Fruit fly (Drosophila melanogaster) whole organism, embryonic: Measurements from ENCODE around the gene CG42271.

Source experiments
- B-H1 ChIP-seq: fragments of 200-800 bp; sonication (Bioruptor generic); IDR thresholded peaks from 3 replicates; pipeline ENCODE4 v1.3.6; 2022; ENCODE audit warnings: missing biosample characterization, missing genetic modification characterization
- CG10431 ChIP-seq: fragments of 200-800 bp; sonication (Bioruptor generic); optimal IDR thresholded peaks from 3 replicates; lab custom pipeline; 2018; ENCODE audit warnings: missing biosample characterization, mild to moderate bottlenecking, missing genetic modification characterization
- CG10565 ChIP-seq: fragments of 200-800 bp; sonication (Bioruptor generic); optimal IDR thresholded peaks from 3 replicates; lab custom pipeline; 2016; ENCODE audit warnings: missing biosample characterization, mild to moderate bottlenecking, missing genetic modification characterization
- CG11247 ChIP-seq: fragments of 200-800 bp; sonication (Bioruptor generic); IDR thresholded peaks from 2 replicates; pipeline ENCODE4 v1.3.6; 2022; ENCODE audit warnings: missing biosample characterization, missing genetic modification characterization
- CG12659 ChIP-seq: fragments of 200-800 bp; sonication (Bioruptor generic); optimal IDR thresholded peaks from 3 replicates; lab custom pipeline; 2017; ENCODE audit warnings: mild to moderate bottlenecking, missing biosample characterization, missing genetic modification reagents, missing genetic modification characterization
- CG14965 ChIP-seq: fragments of 200-800 bp; sonication (Bioruptor generic); optimal IDR thresholded peaks from 2 replicates; lab custom pipeline; 2016; ENCODE audit warnings: missing biosample characterization, missing genetic modification characterization, borderline replicate concordance
- CG1832 ChIP-seq: fragments of 200-800 bp; sonication (Bioruptor generic); optimal IDR thresholded peaks from 2 replicates; lab custom pipeline; 2017; ENCODE audit warnings: missing biosample characterization, mild to moderate bottlenecking, missing genetic modification characterization, inconsistent platforms
- CG31388 ChIP-seq: fragments of 200-800 bp; sonication (Bioruptor generic); optimal IDR thresholded peaks from 2 replicates; lab custom pipeline; 2016; ENCODE audit warnings: missing biosample characterization, missing genetic modification characterization
- CG34376 ChIP-seq: fragments of 200-800 bp; sonication (Bioruptor generic); optimal IDR thresholded peaks from 2 replicates; lab custom pipeline; 2018; ENCODE audit warnings: missing biosample characterization, mild to moderate bottlenecking, missing genetic modification characterization
- CG43689 ChIP-seq: fragments of 200-800 bp; sonication (Bioruptor generic); IDR thresholded peaks from 2 replicates; pipeline ENCODE4 v1.3.6; 2022; ENCODE audit warnings: missing biosample characterization, missing genetic modification characterization
- CG4617 ChIP-seq: fragments of 200-800 bp; sonication (Bioruptor generic); optimal IDR thresholded peaks from 3 replicates; lab custom pipeline; 2016; ENCODE audit warnings: missing biosample characterization, missing genetic modification characterization, borderline replicate concordance
- CG6175 ChIP-seq: fragments of 200-800 bp; sonication (Bioruptor generic); IDR thresholded peaks from 3 replicates; pipeline ENCODE4 v1.3.6; 2022; ENCODE audit warnings: missing biosample characterization, missing genetic modification characterization
- CG6765 ChIP-seq: fragments of 200-800 bp; sonication (Bioruptor generic); optimal IDR thresholded peaks from 3 replicates; lab custom pipeline; 2017; ENCODE audit warnings: missing biosample characterization, mild to moderate bottlenecking, missing genetic modification characterization
- CG7271 ChIP-seq: fragments of 200-800 bp; sonication (Bioruptor generic); optimal IDR thresholded peaks from 2 replicates; lab custom pipeline; 2018; ENCODE audit warnings: missing biosample characterization, mild to moderate bottlenecking, missing genetic modification characterization, moderate library complexity
- CG7357 ChIP-seq: fragments of 200-800 bp; sonication (Bioruptor generic); IDR thresholded peaks from 3 replicates; pipeline ENCODE4 v1.3.6; 2022; ENCODE audit warnings: missing biosample characterization, missing genetic modification characterization
- CG9215 ChIP-seq: fragments of 200-800 bp; sonication (Bioruptor generic); IDR thresholded peaks from 2 replicates; pipeline ENCODE4 v1.3.6; 2022; ENCODE audit warnings: missing biosample characterization, missing genetic modification characterization
- CkIIα-i1 ChIP-seq: fragments of 200-800 bp; sonication (Bioruptor generic); IDR thresholded peaks from 2 replicates; pipeline ENCODE4 v1.3.6; 2022; ENCODE audit warnings: missing biosample characterization, missing genetic modification characterization
- D19A ChIP-seq: fragments of 200-800 bp; optimal IDR thresholded peaks from 3 replicates; lab custom pipeline; 2019; ENCODE audit warnings: missing biosample characterization, mild to moderate bottlenecking, missing genetic modification characterization, moderate library complexity
- Dll ChIP-seq: fragments of 200-800 bp; sonication (Bioruptor generic); IDR thresholded peaks from 4 replicates; pipeline ENCODE4 v1.3.6; 2022; ENCODE audit warnings: missing biosample characterization, missing genetic modification characterization; ENCODE audit not compliant: partially characterized antibody
- Doc3 ChIP-seq: fragments of 200-800 bp; sonication (Bioruptor generic); IDR thresholded peaks from 3 replicates; pipeline ENCODE4 v1.3.6; 2022; ENCODE audit warnings: missing biosample characterization, missing genetic modification characterization; ENCODE audit not compliant: partially characterized antibody
- Drgx ChIP-seq: fragments of 200-800 bp; sonication (Bioruptor generic); IDR thresholded peaks from 2 replicates; pipeline ENCODE4 v1.3.6; 2022; ENCODE audit warnings: missing biosample characterization, missing genetic modification characterization
- Ets97D ChIP-seq: fragments of 200-800 bp; sonication (Bioruptor generic); optimal IDR thresholded peaks from 3 replicates; lab custom pipeline; 2016; ENCODE audit warnings: missing biosample characterization, missing genetic modification characterization
- Hr51 ChIP-seq, 2 experiments: fragments of 200-800 bp; sonication (Bioruptor generic); optimal IDR thresholded peaks; 2 replicates in 1 of 2; 3 replicates in 1 of 2; lab custom pipeline; 2016 to 2018; ENCODE audit warnings: missing biosample characterization in 2 of 2, missing genetic modification characterization in 2 of 2, mild to moderate bottlenecking in 1 of 2, moderate library complexity in 1 of 2
- Hsf ChIP-seq: fragments of 200-800 bp; sonication (Bioruptor generic); optimal IDR thresholded peaks from 3 replicates; lab custom pipeline; 2016; ENCODE audit warnings: missing biosample characterization, missing genetic modification characterization
- Lhr ChIP-seq: fragments of 200-800 bp; sonication (Bioruptor generic); optimal IDR thresholded peaks from 3 replicates; lab custom pipeline; 2017; ENCODE audit warnings: mild to moderate bottlenecking, missing biosample characterization, missing genetic modification reagents, missing genetic modification characterization
- Lim3 ChIP-seq: fragments of 200-800 bp; sonication (Bioruptor generic); IDR thresholded peaks from 2 replicates; pipeline ENCODE4 v1.3.6; 2022; ENCODE audit warnings: missing biosample characterization, missing genetic modification characterization
- MBD-R2 ChIP-seq: fragments of 200-800 bp; sonication (Bioruptor generic); IDR thresholded peaks from 2 replicates; pipeline ENCODE4 v1.3.6; 2022; ENCODE audit warnings: missing biosample characterization, missing genetic modification characterization
- MESR4 ChIP-seq: fragments of 200-800 bp; sonication (Bioruptor generic); optimal IDR thresholded peaks from 2 replicates; lab custom pipeline; 2018; ENCODE audit warnings: missing biosample characterization, mild to moderate bottlenecking, missing genetic modification characterization, moderate library complexity
- Optix ChIP-seq: fragments of 200-800 bp; sonication (Bioruptor generic); IDR thresholded peaks from 3 replicates; pipeline ENCODE4 v1.3.6; 2022; ENCODE audit warnings: missing biosample characterization, missing genetic modification characterization
- Sry-β ChIP-seq: fragments of 200-800 bp; sonication (Bioruptor generic); optimal IDR thresholded peaks from 2 replicates; lab custom pipeline; 2018; ENCODE audit warnings: missing biosample characterization, mild to moderate bottlenecking, missing genetic modification characterization, moderate library complexity
- ac ChIP-seq: fragments of 200-800 bp; sonication (Bioruptor generic); optimal IDR thresholded peaks from 3 replicates; lab custom pipeline; 2017; ENCODE audit warnings: missing biosample characterization, mild to moderate bottlenecking, missing genetic modification characterization
- aop ChIP-seq: fragments of 200-800 bp; sonication (Bioruptor generic); IDR thresholded peaks from 2 replicates; pipeline ENCODE4 v1.3.6; 2022; ENCODE audit warnings: missing biosample characterization, missing genetic modification characterization
- bsh ChIP-seq, 2 experiments: fragments of 200-800 bp; sonication (Bioruptor generic); optimal IDR thresholded peaks; 2 replicates each; lab custom pipeline; 2017 to 2018; ENCODE audit warnings: mild to moderate bottlenecking in 2 of 2, missing biosample characterization in 2 of 2, missing genetic modification characterization in 2 of 2, moderate library complexity in 1 of 2
- btn ChIP-seq: fragments of 200-800 bp; sonication (Bioruptor generic); optimal IDR thresholded peaks from 2 replicates; lab custom pipeline; 2016; ENCODE audit warnings: missing biosample characterization, missing genetic modification characterization
- cad ChIP-seq: fragments of >200 bp; optimal IDR thresholded peaks from 2 replicates; lab custom pipeline; 2017; ENCODE audit warnings: missing biosample characterization, missing genetic modification characterization
- caup ChIP-seq: fragments of 200-800 bp; sonication (Bioruptor generic); optimal IDR thresholded peaks from 3 replicates; lab custom pipeline; 2017; ENCODE audit warnings: missing biosample characterization, mild to moderate bottlenecking, missing genetic modification characterization, moderate library complexity; ENCODE audit not compliant: severe bottlenecking
- dpn ChIP-seq, 2 experiments: fragments of 200-800 bp; sonication (Bioruptor generic); optimal IDR thresholded peaks; 3 replicates each; lab custom pipeline; 2016; ENCODE audit warnings: missing biosample characterization in 2 of 2, missing genetic modification characterization in 2 of 2
- dysf ChIP-seq: fragments of 200-800 bp; sonication (Bioruptor generic); IDR thresholded peaks from 3 replicates; pipeline ENCODE4 v1.3.6; 2022; ENCODE audit warnings: missing biosample characterization, missing genetic modification characterization
- fru ChIP-seq: fragments of >200 bp; optimal IDR thresholded peaks from 2 replicates; lab custom pipeline; 2017
- gem ChIP-seq: fragments of 200-800 bp; sonication (Bioruptor generic); optimal IDR thresholded peaks from 2 replicates; lab custom pipeline; 2019; ENCODE audit warnings: missing biosample characterization, mild to moderate bottlenecking, missing genetic modification characterization, moderate library complexity
- ind ChIP-seq: fragments of 200-800 bp; sonication (Bioruptor generic); optimal IDR thresholded peaks from 3 replicates; lab custom pipeline; 2016; ENCODE audit warnings: missing biosample characterization, missing genetic modification characterization
- odd ChIP-seq: fragments of 200-800 bp; sonication (Bioruptor generic); optimal IDR thresholded peaks from 2 replicates; lab custom pipeline; 2017; ENCODE audit warnings: missing biosample characterization, mild to moderate bottlenecking, missing genetic modification characterization
- rib ChIP-seq: fragments of 200-800 bp; sonication (Bioruptor generic); IDR thresholded peaks from 2 replicates; pipeline ENCODE4 v1.3.6; 2022; ENCODE audit warnings: missing biosample characterization, missing genetic modification characterization
- run ChIP-seq: fragments of 200-800 bp; sonication (Bioruptor generic); optimal IDR thresholded peaks from 3 replicates; lab custom pipeline; 2018; ENCODE audit warnings: missing biosample characterization, mild to moderate bottlenecking, missing genetic modification characterization
- sens-2 ChIP-seq: fragments of 200-800 bp; sonication (Bioruptor generic); IDR thresholded peaks from 2 replicates; pipeline ENCODE4 v1.3.6; 2022; ENCODE audit warnings: missing biosample characterization, missing genetic modification characterization
- shn ChIP-seq: fragments of 200-800 bp; sonication (Bioruptor generic); optimal IDR thresholded peaks from 3 replicates; lab custom pipeline; 2016; ENCODE audit warnings: missing biosample characterization, missing genetic modification characterization
- sima ChIP-seq: fragments of 200-800 bp; sonication (Bioruptor generic); optimal IDR thresholded peaks from 2 replicates; lab custom pipeline; 2016; ENCODE audit warnings: missing biosample characterization, missing genetic modification characterization
- slbo ChIP-seq: fragments of 200-800 bp; sonication (Bioruptor generic); IDR thresholded peaks from 2 replicates; pipeline ENCODE4 v1.3.6; 2022; ENCODE audit warnings: missing biosample characterization, missing genetic modification characterization
- sr ChIP-seq: fragments of 200-800 bp; sonication (Bioruptor generic); IDR thresholded peaks from 3 replicates; pipeline ENCODE4 v1.3.6; 2022; ENCODE audit warnings: missing biosample characterization, missing genetic modification characterization
- tio ChIP-seq: fragments of 200-800 bp; sonication (Bioruptor generic); optimal IDR thresholded peaks from 2 replicates; lab custom pipeline; 2017; ENCODE audit warnings: missing biosample characterization, missing genetic modification characterization, inconsistent platforms
- tna ChIP-seq: fragments of 200-800 bp; sonication (Bioruptor generic); IDR thresholded peaks from 2 replicates; pipeline ENCODE4 v1.3.6; 2022; ENCODE audit warnings: missing biosample characterization, missing genetic modification characterization; ENCODE audit not compliant: partially characterized antibody

The CG42271 gene

dm6 chrX:14233843-14234337, at the start of gene CG42271 (continued):
- TF ChIP-seq CG4617 (peak; percentile 50), dysf (peak; percentile 31; the same call in 1 of the 3 replicates), ind (peak; percentile 44), Lim3 (GFP tag; lab: Robert Waterston, UW) (no peak), Doc3 (GFP tag; lab: Robert Waterston, UW) (peak; percentile 96), dpn (GFP tag; optimal IDR thresholded peaks at IDR 0.05; lab: Kevin White, UChicago) (peak in 1 of 2 experiments; percentile 4), Lhr (GFP tag; lab: Kevin White, UChicago) (no peak), slbo (GFP tag; lab: Robert Waterston, UW) (peak; percentile 52), gem (tag; lab: Kevin White, UChicago) (no peak), CG10431 (GFP tag; lab: Kevin White, UChicago) (no peak), CG34376 (GFP tag; lab: Kevin White, UChicago) (no peak), CG7357 (GFP tag; lab: Robert Waterston, UW) (no peak), sr (GFP tag; lab: Robert Waterston, UW) (no peak), Hsf (GFP tag; lab: Kevin White, UChicago) (no peak), run (no peak), odd (GFP tag; lab: Kevin White, UChicago) (peak; percentile 7), CkIIα-i1 (no peak), Sry-β (peak; percentile 55), B-H1 (GFP tag; lab: Robert Waterston, UW) (no peak), Dll (GFP tag; lab: Robert Waterston, UW) (peak; percentile 97), caup (GFP tag; lab: Kevin White, UChicago) (no peak), CG7271 (tag; lab: Kevin White, UChicago) (no peak), Drgx (GFP tag; lab: Robert Waterston, UW) (no peak), cad (no peak), CG43689 (GFP tag; lab: Robert Waterston, UW) (no peak), tna (GFP tag; lab: Robert Waterston, UW) (peak; percentile 86), CG9215 (GFP tag; lab: Robert Waterston, UW) (0 out of 2 replicates have a peak, but pooled peaks have one; percentile 24), CG6765 (GFP tag; lab: Kevin White, UChicago) (no peak), D19A (tag; lab: Kevin White, UChicago) (no peak), shn (GFP tag; lab: Kevin White, UChicago) (no peak), tio (GFP tag; lab: Kevin White, UChicago) (no peak), CG6175 (GFP tag; lab: Robert Waterston, UW) (no peak), CG12659 (peak; percentile 79), CG14965 (no peak), MBD-R2 (GFP tag; lab: Robert Waterston, UW) (peak; percentile 47), CG10565 (no peak), CG1832 (GFP tag; lab: Kevin White, UChicago) (no peak), Hr51 (GFP tag; optimal IDR thresholded peaks at IDR 0.05; lab: Kevin White, UChicago) (peak in 1 of 2 experiments; percentile 7), btn (GFP tag; lab: Kevin White, UChicago) (no peak), bsh (GFP tag; optimal IDR thresholded peaks at IDR 0.05; lab: Kevin White, UChicago) (peak in 1 of 2 experiments; percentile 36), sens-2 (no peak), Ets97D (GFP tag; lab: Kevin White, UChicago) (peak; percentile 44), ac (GFP tag; lab: Kevin White, UChicago) (no peak), CG11247 (GFP tag; lab: Robert Waterston, UW) (no peak), fru (lab: Kevin White, UChicago) (no peak), rib (GFP tag; lab: Robert Waterston, UW) (no peak), aop (no peak), CG31388 (no peak), Optix (no peak), sima (GFP tag; lab: Kevin White, UChicago) (no peak), MESR4 (GFP tag; lab: Kevin White, UChicago) (peak; percentile 91)
